Fruit fly (Drosophila melanogaster) whole organism: Measurements from ENCODE around the gene MagR.

Source experiments
- Dll ChIP-seq: fragments of >200 bp; optimal IDR thresholded peaks from 2 replicates; lab custom pipeline; 2017
- EcR ChIP-seq, 2 experiments: fragments of >200 bp; optimal IDR thresholded peaks; 2 replicates each; lab custom pipeline; 2017; ENCODE audit warnings: missing biosample characterization in 2 of 2, missing genetic modification characterization in 2 of 2, missing genetic modification reagents in 2 of 2
- psq ChIP-seq: fragments of >200 bp; optimal IDR thresholded peaks from 2 replicates; lab custom pipeline; 2017

- TF ChIP-seq EcR (GFP tag; optimal IDR thresholded peaks at IDR 0.05; lab: Kevin White, UChicago) (no peak), psq (lab: Kevin White, UChicago) (no peak), Dll (lab: Kevin White, UChicago) (no peak)
These were observed 21.9 kb downstream of the MagR start, which contains the start of gene CG8260 for dm6 chrX:15756018-15756417.
